Fruit fly (Drosophila melanogaster) whole organism, embryonic: ENCODE data around the gene CG17646.
A peak's percentile ranks its signal among the peaks of the same experiment; 100 is the strongest.

Source experiments
- CG10274 ChIP-seq: fragments of 200-800 bp; sonication (Bioruptor generic); optimal IDR thresholded peaks from 3 replicates; lab custom pipeline; 2017; ENCODE audit warnings: missing biosample characterization, mild to moderate bottlenecking, missing genetic modification characterization
- CG10543 ChIP-seq: fragments of 200-800 bp; sonication (Bioruptor generic); optimal IDR thresholded peaks from 3 replicates; lab custom pipeline; 2017; ENCODE audit warnings: missing biosample characterization, mild to moderate bottlenecking, missing genetic modification characterization, moderate library complexity
- CG10959 ChIP-seq: fragments of 200-800 bp; sonication (Bioruptor generic); IDR thresholded peaks from 2 replicates; pipeline ENCODE4 v1.3.6; 2022; ENCODE audit warnings: missing biosample characterization, missing genetic modification characterization
- CG11247 ChIP-seq: fragments of 200-800 bp; sonication (Bioruptor generic); IDR thresholded peaks from 2 replicates; pipeline ENCODE4 v1.3.6; 2022; ENCODE audit warnings: missing biosample characterization, missing genetic modification characterization
- CG14050 ChIP-seq: fragments of 200-800 bp; sonication (Bioruptor generic); IDR thresholded peaks from 3 replicates; pipeline ENCODE4 v1.3.6; 2022; ENCODE audit warnings: missing biosample characterization, missing genetic modification characterization
- CG1603 ChIP-seq: fragments of 200-800 bp; sonication (Bioruptor generic); optimal IDR thresholded peaks from 2 replicates; lab custom pipeline; 2019; ENCODE audit warnings: missing biosample characterization, mild to moderate bottlenecking, missing genetic modification characterization, moderate library complexity
- CG16779 ChIP-seq: fragments of 200-800 bp; sonication (Bioruptor generic); IDR thresholded peaks from 2 replicates; pipeline ENCODE4 v1.3.6; 2022; ENCODE audit warnings: missing biosample characterization, missing genetic modification characterization
- CG17802 ChIP-seq: fragments of 200-800 bp; sonication (Bioruptor generic); optimal IDR thresholded peaks from 2 replicates; lab custom pipeline; 2018; ENCODE audit warnings: missing biosample characterization, mild to moderate bottlenecking, missing genetic modification characterization, moderate library complexity
- CG1832 ChIP-seq: fragments of 200-800 bp; sonication (Bioruptor generic); optimal IDR thresholded peaks from 2 replicates; lab custom pipeline; 2017; ENCODE audit warnings: missing biosample characterization, mild to moderate bottlenecking, missing genetic modification characterization, inconsistent platforms
- CG2712 ChIP-seq: fragments of 200-800 bp; optimal IDR thresholded peaks from 3 replicates; lab custom pipeline; 2019; ENCODE audit warnings: missing biosample characterization, mild to moderate bottlenecking, missing genetic modification characterization, moderate library complexity
- CG33557 ChIP-seq: fragments of 200-800 bp; sonication (Bioruptor generic); optimal IDR thresholded peaks from 2 replicates; lab custom pipeline; 2019; ENCODE audit warnings: missing biosample characterization, mild to moderate bottlenecking, missing genetic modification characterization, moderate library complexity
- CG34422 ChIP-seq: fragments of 200-800 bp; sonication (Bioruptor generic); IDR thresholded peaks from 3 replicates; pipeline ENCODE4 v1.3.6; 2022; ENCODE audit warnings: missing biosample characterization, missing genetic modification characterization
- CG6272 ChIP-seq: fragments of 200-800 bp; sonication (Bioruptor generic); IDR thresholded peaks from 2 replicates; pipeline ENCODE4 v1.3.6; 2022; ENCODE audit warnings: missing biosample characterization, missing genetic modification characterization
- CG7357 ChIP-seq: fragments of 200-800 bp; sonication (Bioruptor generic); IDR thresholded peaks from 3 replicates; pipeline ENCODE4 v1.3.6; 2022; ENCODE audit warnings: missing biosample characterization, missing genetic modification characterization
- CG9437 ChIP-seq: fragments of 200-800 bp; sonication (Bioruptor generic); optimal IDR thresholded peaks from 2 replicates; lab custom pipeline; 2018; ENCODE audit warnings: missing biosample characterization, mild to moderate bottlenecking, missing genetic modification characterization
- CrebB ChIP-seq: fragments of 200-800 bp; sonication (Bioruptor generic); optimal IDR thresholded peaks from 3 replicates; lab custom pipeline; 2018; ENCODE audit warnings: missing biosample characterization, mild to moderate bottlenecking, missing genetic modification characterization
- Dad ChIP-seq: fragments of 200-800 bp; sonication (Bioruptor generic); optimal IDR thresholded peaks from 3 replicates; lab custom pipeline; 2016; ENCODE audit warnings: missing biosample characterization, missing genetic modification characterization
- Dip2 ChIP-seq: fragments of 200-800 bp; sonication (Bioruptor generic); IDR thresholded peaks from 2 replicates; pipeline ENCODE4 v1.3.6; 2022; ENCODE audit warnings: missing biosample characterization, missing genetic modification characterization
- Eip74EF ChIP-seq, 2 experiments: fragments of 200-800 bp in 1 of 2; fragments of >200 bp in 1 of 2; sonication (Bioruptor generic) in 1 of 2; optimal IDR thresholded peaks; 2 replicates each; lab custom pipeline; 2017 to 2019; ENCODE audit warnings: missing biosample characterization in 2 of 2, missing genetic modification characterization in 2 of 2, mild to moderate bottlenecking in 1 of 2, moderate library complexity in 1 of 2
- H2.0 ChIP-seq: fragments of 200-800 bp; sonication (Bioruptor generic); IDR thresholded peaks from 2 replicates; pipeline ENCODE4 v1.3.6; 2022; ENCODE audit warnings: missing biosample characterization, missing genetic modification characterization
- Hmx ChIP-seq: fragments of 200-800 bp; sonication (Bioruptor generic); optimal IDR thresholded peaks from 2 replicates; lab custom pipeline; 2016; ENCODE audit warnings: missing biosample characterization, missing genetic modification characterization
- Jarid2 ChIP-seq: fragments of 200-800 bp; sonication (Bioruptor generic); optimal IDR thresholded peaks from 3 replicates; lab custom pipeline; 2017; ENCODE audit warnings: mild to moderate bottlenecking, missing biosample characterization, missing genetic modification reagents, missing genetic modification characterization
- Lim3 ChIP-seq: fragments of 200-800 bp; sonication (Bioruptor generic); IDR thresholded peaks from 2 replicates; pipeline ENCODE4 v1.3.6; 2022; ENCODE audit warnings: missing biosample characterization, missing genetic modification characterization
- MESR4 ChIP-seq: fragments of 200-800 bp; sonication (Bioruptor generic); optimal IDR thresholded peaks from 2 replicates; lab custom pipeline; 2018; ENCODE audit warnings: missing biosample characterization, mild to moderate bottlenecking, missing genetic modification characterization, moderate library complexity
- Med ChIP-seq: fragments of 200-800 bp; sonication (Bioruptor generic); peaks from one replicate; lab custom pipeline; 2016; ENCODE audit warnings: missing biosample characterization, missing genetic modification characterization, mild to moderate bottlenecking, inconsistent platforms, moderate library complexity
- Mes4 ChIP-seq: fragments of 200-800 bp; sonication (Bioruptor generic); optimal IDR thresholded peaks from 2 replicates; lab custom pipeline; 2016; ENCODE audit warnings: missing biosample characterization, missing genetic modification characterization
- NC2β ChIP-seq: fragments of 200-800 bp; sonication (Bioruptor generic); optimal IDR thresholded peaks from 2 replicates; lab custom pipeline; 2016; ENCODE audit warnings: missing biosample characterization, missing genetic modification characterization
- Neu2 ChIP-seq: fragments of 200-800 bp; sonication (Bioruptor generic); optimal IDR thresholded peaks from 3 replicates; lab custom pipeline; 2016; ENCODE audit warnings: missing biosample characterization, missing genetic modification characterization, borderline replicate concordance
- Oaz ChIP-seq: fragments of 200-800 bp; sonication (Bioruptor generic); IDR thresholded peaks from 2 replicates; pipeline ENCODE4 v1.3.6; 2022; ENCODE audit warnings: missing biosample characterization, missing genetic modification characterization
- Opbp ChIP-seq: fragments of 200-800 bp; sonication (Bioruptor generic); IDR thresholded peaks from 3 replicates; pipeline ENCODE4 v1.3.6; 2022; ENCODE audit warnings: missing biosample characterization, missing genetic modification characterization; ENCODE audit not compliant: partially characterized antibody
- Ptx1 ChIP-seq: fragments of 200-800 bp; sonication (Bioruptor generic); IDR thresholded peaks from 2 replicates; pipeline ENCODE4 v1.3.6; 2022; ENCODE audit warnings: missing biosample characterization, missing genetic modification characterization
- Scr ChIP-seq: fragments of 200-800 bp; sonication (Bioruptor generic); IDR thresholded peaks from 2 replicates; pipeline ENCODE4 v1.3.6; 2022; ENCODE audit warnings: missing biosample characterization, missing genetic modification characterization; ENCODE audit not compliant: partially characterized antibody
- Ssrp ChIP-seq: fragments of 200-800 bp; sonication (Bioruptor generic); optimal IDR thresholded peaks from 2 replicates; lab custom pipeline; 2018; ENCODE audit warnings: missing biosample characterization, mild to moderate bottlenecking, missing genetic modification characterization, moderate library complexity
- Tbp ChIP-seq: fragments of >200 bp; optimal IDR thresholded peaks from 2 replicates; lab custom pipeline; 2018; ENCODE audit warnings: missing biosample characterization, missing genetic modification characterization
- bsh ChIP-seq, 2 experiments: fragments of 200-800 bp; sonication (Bioruptor generic); optimal IDR thresholded peaks; 2 replicates each; lab custom pipeline; 2017 to 2018; ENCODE audit warnings: mild to moderate bottlenecking in 2 of 2, missing biosample characterization in 2 of 2, missing genetic modification characterization in 2 of 2, moderate library complexity in 1 of 2
- dm ChIP-seq: fragments of 200-800 bp; sonication (Bioruptor generic); optimal IDR thresholded peaks from 3 replicates; lab custom pipeline; 2016; ENCODE audit warnings: missing biosample characterization, missing genetic modification characterization
- exex ChIP-seq: fragments of 200-800 bp; sonication (Bioruptor generic); optimal IDR thresholded peaks from 4 replicates; lab custom pipeline; 2018; ENCODE audit warnings: missing biosample characterization, mild to moderate bottlenecking, missing genetic modification characterization, moderate library complexity
- gem ChIP-seq: fragments of 200-800 bp; sonication (Bioruptor generic); optimal IDR thresholded peaks from 2 replicates; lab custom pipeline; 2019; ENCODE audit warnings: missing biosample characterization, mild to moderate bottlenecking, missing genetic modification characterization, moderate library complexity
- grn ChIP-seq: fragments of 200-800 bp; sonication (Bioruptor generic); optimal IDR thresholded peaks from 3 replicates; lab custom pipeline; 2017; ENCODE audit warnings: missing biosample characterization, missing genetic modification characterization
- gsb ChIP-seq: fragments of 200-800 bp; sonication (Bioruptor generic); IDR thresholded peaks from 2 replicates; pipeline ENCODE4 v1.3.6; 2022; ENCODE audit warnings: missing biosample characterization, missing genetic modification characterization
- ham ChIP-seq: fragments of 200-800 bp; sonication (Bioruptor generic); IDR thresholded peaks from 2 replicates; pipeline ENCODE4 v1.3.6; 2022; ENCODE audit warnings: missing biosample characterization, missing genetic modification characterization
- hth ChIP-seq: fragments of >200 bp; optimal IDR thresholded peaks from 2 replicates; lab custom pipeline; 2017; ENCODE audit warnings: inconsistent platforms
- kay ChIP-seq: fragments of 200-800 bp; sonication (Bioruptor generic); optimal IDR thresholded peaks from 2 replicates; lab custom pipeline; 2016; ENCODE audit warnings: missing biosample characterization, missing genetic modification characterization
- nmo ChIP-seq: fragments of 200-800 bp; sonication (Bioruptor generic); optimal IDR thresholded peaks from 2 replicates; lab custom pipeline; 2018; ENCODE audit warnings: missing biosample characterization, mild to moderate bottlenecking, missing genetic modification characterization, moderate library complexity
- rib ChIP-seq: fragments of 200-800 bp; sonication (Bioruptor generic); IDR thresholded peaks from 2 replicates; pipeline ENCODE4 v1.3.6; 2022; ENCODE audit warnings: missing biosample characterization, missing genetic modification characterization
- sc ChIP-seq, 3 experiments: fragments of >200 bp in 2 of 3; fragments of 200-800 bp in 1 of 3; sonication (Bioruptor generic) in 1 of 3; optimal IDR thresholded peaks; 2 replicates in 2 of 3; 3 replicates in 1 of 3; lab custom pipeline; 2017; ENCODE audit warnings: mild to moderate bottlenecking in 1 of 3, missing biosample characterization in 1 of 3, missing genetic modification characterization in 1 of 3, missing genetic modification reagents in 1 of 3
- sim ChIP-seq: fragments of 200-800 bp; sonication (Bioruptor generic); IDR thresholded peaks from 2 replicates; pipeline ENCODE4 v1.3.6; 2022; ENCODE audit warnings: missing biosample characterization, missing genetic modification characterization
- slp2 ChIP-seq: fragments of 200-800 bp; sonication (Bioruptor generic); optimal IDR thresholded peaks from 2 replicates; lab custom pipeline; 2016; ENCODE audit warnings: missing biosample characterization, missing genetic modification characterization
- tgo ChIP-seq: fragments of 200-800 bp; sonication (Bioruptor generic); IDR thresholded peaks from 3 replicates; pipeline ENCODE4 v1.3.6; 2022; ENCODE audit warnings: missing biosample characterization, missing genetic modification characterization
- unc-4 ChIP-seq: fragments of 200-800 bp; sonication (Bioruptor generic); IDR thresholded peaks from 2 replicates; pipeline ENCODE4 v1.3.6; 2022; ENCODE audit warnings: missing biosample characterization, missing genetic modification characterization; ENCODE audit not compliant: partially characterized antibody
- z ChIP-seq: fragments of 200-800 bp; sonication (Bioruptor generic); IDR thresholded peaks from 3 replicates; pipeline ENCODE4 v1.3.6; 2022; ENCODE audit warnings: missing biosample characterization, missing genetic modification characterization

CG17646 gene

DNA sequence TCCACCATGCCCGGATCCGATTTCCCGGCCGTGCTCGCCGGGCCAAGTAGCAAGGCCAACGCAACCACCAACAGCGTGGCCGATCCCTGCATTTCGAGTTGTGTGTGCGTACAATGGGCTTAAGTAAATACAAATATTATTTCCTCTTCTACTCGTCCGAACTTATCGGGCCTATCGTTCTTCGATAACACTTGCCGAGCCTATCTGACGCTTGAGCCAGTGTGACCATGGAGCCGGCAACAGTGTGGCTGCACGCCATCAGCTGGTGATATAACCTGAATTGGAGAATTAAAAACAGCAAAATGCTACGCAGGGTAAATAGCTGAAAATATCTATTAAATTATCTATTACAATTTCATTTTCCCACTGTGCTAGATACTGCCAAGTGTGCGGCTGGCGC is 22.1 kb upstream of the CG17646 start, which contains the start of the genes CG17660 and mRpL48 (continued):
- TF ChIP-seq CG11247 (GFP tag; lab: Robert Waterston, UW) (no peak), CG10274 (GFP tag; lab: Kevin White, UChicago) (no peak), gsb (GFP tag; lab: Robert Waterston, UW) (no peak), gem (no peak), Dad (GFP tag; lab: Kevin White, UChicago) (no peak), grn (GFP tag; lab: Kevin White, UChicago) (no peak), slp2 (GFP tag; lab: Kevin White, UChicago) (no peak), Lim3 (GFP tag; lab: Robert Waterston, UW) (no peak), nmo (GFP tag; lab: Kevin White, UChicago) (peak; percentile 49), Scr (peak; percentile 66), Ptx1 (no peak), hth (lab: Kevin White, UChicago) (no peak), Neu2 (GFP tag; lab: Kevin White, UChicago) (no peak), bsh (GFP tag; optimal IDR thresholded peaks at IDR 0.05; lab: Kevin White, UChicago) (peak in 1 of 2 experiments; percentile 13), CG17802 (no peak), Opbp (GFP tag; lab: Robert Waterston, UW) (peak; percentile 67; the same call in 2 of the 3 replicates), MESR4 (peak; percentile 90), CG34422 (GFP tag; lab: Robert Waterston, UW) (peak; percentile 91; the same call in 1 of the 3 replicates), Mes4 (GFP tag; lab: Kevin White, UChicago) (no peak), CG16779 (GFP tag; lab: Robert Waterston, UW) (no peak), CG33557 (GFP tag; lab: Kevin White, UChicago) (peak; percentile 7), Dip2 (GFP tag; lab: Robert Waterston, UW) (no peak), exex (tag; lab: Kevin White, UChicago) (peak; percentile 10), Ssrp (tag; lab: Kevin White, UChicago) (no peak), CG10959 (no peak), CG2712 (tag; lab: Kevin White, UChicago) (no peak), dm (GFP tag; lab: Kevin White, UChicago) (peak; percentile 41), Tbp (GFP tag; lab: Kevin White, UChicago) (no peak), Eip74EF (GFP tag; optimal IDR thresholded peaks at IDR 0.05; lab: Kevin White, UChicago) (peak in 1 of 2 experiments; percentile 42), tgo (no peak), H2.0 (no peak), unc-4 (GFP tag; lab: Robert Waterston, UW) (peak; percentile 66), CG10543 (GFP tag; lab: Kevin White, UChicago) (no peak), Med (peak; percentile 86), CrebB (tag; lab: Kevin White, UChicago) (peak; percentile 28), CG6272 (GFP tag; lab: Robert Waterston, UW) (no peak), sc (optimal IDR thresholded peaks at IDR 0.05; lab: Kevin White, UChicago) (no peak), sc (GFP tag; optimal IDR thresholded peaks at IDR 0.05; lab: Kevin White, UChicago) (no peak), CG14050 (GFP tag; lab: Robert Waterston, UW) (no peak), z (GFP tag; lab: Robert Waterston, UW) (no peak), Jarid2 (GFP tag; lab: Kevin White, UChicago) (no peak), CG1603 (tag; lab: Kevin White, UChicago) (peak; percentile 86), ham (GFP tag; lab: Robert Waterston, UW) (no peak), sim (GFP tag; lab: Robert Waterston, UW) (no peak), kay (GFP tag; lab: Kevin White, UChicago) (no peak), CG9437 (GFP tag; lab: Kevin White, UChicago) (peak; percentile 32), NC2β (peak; percentile 57), CG7357 (GFP tag; lab: Robert Waterston, UW) (no peak), Hmx (GFP tag; lab: Kevin White, UChicago) (no peak), rib (GFP tag; lab: Robert Waterston, UW) (no peak), Oaz (no peak), CG1832 (GFP tag; lab: Kevin White, UChicago) (no peak)
